Fruit fly (Drosophila melanogaster) Kc167 (cell line): ENCODE results near the gene sip3.

Source experiments
- Myc ChIP-seq: fragments of >200 bp; optimal IDR thresholded peaks from 2 replicates; lab custom pipeline; 2017; ENCODE audit warnings: missing external identifiers
- Sin3A ChIP-seq: fragments of >200 bp; optimal IDR thresholded peaks from 2 replicates; lab custom pipeline; 2018; ENCODE audit warnings: missing external identifiers
- insv ChIP-seq: fragments of >200 bp; optimal IDR thresholded peaks from 3 replicates; lab custom pipeline; 2018; ENCODE audit warnings: missing external identifiers
- psq ChIP-seq: fragments of >200 bp; optimal IDR thresholded peaks from 2 replicates; lab custom pipeline; 2017; ENCODE audit warnings: missing external identifiers

dm6 chr3R:31747429-31748048 lies 24.5 kb upstream of the sip3 start, which contains the start of the genes nero and CG1910:
- TF ChIP-seq Sin3A (lab: Kevin White, UChicago) (no peak), psq (lab: Kevin White, UChicago) (no peak), insv (lab: Kevin White, UChicago) (no peak), Myc (lab: Kevin White, UChicago) (no peak)
